Worm (Caenorhabditis elegans) whole organism, L1 larva: Measurements from ENCODE around the gene clec-76.

Experiments used
- C16A3.4 ChIP-seq: fragments of 150-350 bp; optimal IDR thresholded peaks from 2 replicates; lab custom pipeline; 2014; ENCODE audit warnings: missing biosample characterization, missing genetic modification characterization
- F16B12.6 ChIP-seq: fragments of 150-350 bp; optimal IDR thresholded peaks from 2 replicates; lab custom pipeline; 2014; ENCODE audit warnings: missing biosample characterization, missing genetic modification characterization
- alr-1 ChIP-seq: fragments of 200-800 bp; sonication (Bioruptor generic); optimal IDR thresholded peaks from 2 replicates; lab custom pipeline; 2018; ENCODE audit warnings: borderline replicate concordance, mild to moderate bottlenecking, missing genetic modification characterization, missing compliant biosample characterization
- aly-2 ChIP-seq: fragments of 150-350 bp; optimal IDR thresholded peaks from 2 replicates; lab custom pipeline; 2014; ENCODE audit warnings: missing biosample characterization, missing genetic modification characterization
- ama-1 ChIP-seq: fragments of 150-350 bp; optimal IDR thresholded peaks from 2 replicates; lab custom pipeline; 2014
- ceh-63 ChIP-seq: fragments of 200-800 bp; sonication (Bioruptor generic); optimal IDR thresholded peaks from 2 replicates; lab custom pipeline; 2018; ENCODE audit warnings: mild to moderate bottlenecking, missing genetic modification characterization, missing compliant biosample characterization
- ceh-82 ChIP-seq, 3 experiments: fragments of 150-350 bp in 1 of 3; sonication (generic microtip) in 2 of 3; optimal IDR thresholded peaks; 2 replicates each; lab custom pipeline; 2014 to 2017; ENCODE audit warnings: missing biosample characterization in 3 of 3, missing genetic modification characterization in 3 of 3
- ceh-90 ChIP-seq: sonication (generic microtip); optimal IDR thresholded peaks from 2 replicates; lab custom pipeline; 2016; ENCODE audit warnings: missing genetic modification characterization, missing compliant biosample characterization
- egl-13 ChIP-seq: sonication (generic microtip); optimal IDR thresholded peaks from 2 replicates; lab custom pipeline; 2016; ENCODE audit warnings: missing genotype, missing genetic modification reagents, missing genetic modification characterization, missing compliant biosample characterization
- elt-2 ChIP-seq: sonication (generic microtip); optimal IDR thresholded peaks from 2 replicates; lab custom pipeline; 2016; ENCODE audit warnings: missing genetic modification characterization, mild to moderate bottlenecking, inconsistent platforms, missing compliant biosample characterization, missing genetic modification reagents
- elt-3 ChIP-seq, 6 experiments: fragments of 150-350 bp in 1 of 6; sonication (generic microtip); optimal IDR thresholded peaks; 2 replicates each; lab custom pipeline; 2017 to 2018; ENCODE audit warnings: missing biosample characterization in 6 of 6, missing genetic modification characterization in 6 of 6, inconsistent platforms in 1 of 6
- fkh-4 ChIP-seq: sonication (generic microtip); optimal IDR thresholded peaks from 2 replicates; lab custom pipeline; 2016; ENCODE audit warnings: missing compliant biosample characterization, missing genetic modification characterization, borderline replicate concordance
- fos-1 ChIP-seq: fragments of 150-350 bp; optimal IDR thresholded peaks from 2 replicates; lab custom pipeline; 2014; ENCODE audit warnings: missing biosample characterization, missing genetic modification characterization
- grh-1 ChIP-seq: fragments of 200-800 bp; sonication (Bioruptor generic); IDR thresholded peaks from 2 replicates; pipeline ENCODE4 v1.3.6; 2022; ENCODE audit warnings: missing genetic modification reagents, missing genetic modification characterization, missing compliant biosample characterization
- hlh-4 ChIP-seq: sonication (generic microtip); optimal IDR thresholded peaks from 2 replicates; lab custom pipeline; 2016; ENCODE audit warnings: mild to moderate bottlenecking, missing genetic modification characterization, missing compliant biosample characterization
- irx-1 ChIP-seq: sonication (generic microtip); optimal IDR thresholded peaks from 2 replicates; lab custom pipeline; 2016; ENCODE audit warnings: missing genetic modification characterization, missing compliant biosample characterization
- jun-1 ChIP-seq: fragments of 150-350 bp; optimal IDR thresholded peaks from 2 replicates; lab custom pipeline; 2014; ENCODE audit warnings: missing biosample characterization, missing genetic modification reagents, missing genetic modification characterization
- lin-13 ChIP-seq: fragments of 150-350 bp; optimal IDR thresholded peaks from 2 replicates; lab custom pipeline; 2014; ENCODE audit warnings: missing biosample characterization, missing genetic modification reagents, missing genetic modification characterization
- lin-15B ChIP-seq: fragments of 150-350 bp; sonication (generic microtip); optimal IDR thresholded peaks from 3 replicates; lab custom pipeline; 2014; ENCODE audit warnings: missing biosample characterization, missing genetic modification characterization
- lin-35 ChIP-seq, 2 experiments: fragments of 150-350 bp; optimal IDR thresholded peaks; 2 replicates each; lab custom pipeline; 2014; ENCODE audit warnings: missing biosample characterization in 2 of 2, missing genetic modification characterization in 2 of 2, missing genetic modification reagents in 2 of 2
- lin-39 ChIP-seq: fragments of 150-350 bp; optimal IDR thresholded peaks from 2 replicates; lab custom pipeline; 2014; ENCODE audit warnings: missing biosample characterization, missing genetic modification reagents, missing genetic modification characterization
- lsy-2 ChIP-seq, 2 experiments: fragments of 150-350 bp; optimal IDR thresholded peaks; 2 replicates each; lab custom pipeline; 2014; ENCODE audit warnings: missing biosample characterization in 2 of 2, missing genetic modification characterization in 2 of 2
- nhr-12 ChIP-seq: sonication (generic microtip); optimal IDR thresholded peaks from 2 replicates; lab custom pipeline; 2017; ENCODE audit warnings: missing biosample characterization, missing genetic modification characterization
- nhr-20 ChIP-seq: sonication (generic microtip); optimal IDR thresholded peaks from 2 replicates; lab custom pipeline; 2016; ENCODE audit warnings: mild to moderate bottlenecking, missing genetic modification characterization, missing compliant biosample characterization
- nhr-237 ChIP-seq: fragments of 150-350 bp; optimal IDR thresholded peaks from 2 replicates; lab custom pipeline; 2014; ENCODE audit warnings: missing biosample characterization, missing genetic modification characterization
- nhr-28 ChIP-seq: fragments of 150-350 bp; optimal IDR thresholded peaks from 2 replicates; lab custom pipeline; 2014; ENCODE audit warnings: missing biosample characterization, missing genetic modification characterization
- nhr-71 ChIP-seq: sonication (generic microtip); optimal IDR thresholded peaks from 2 replicates; lab custom pipeline; 2016; ENCODE audit warnings: mild to moderate bottlenecking, missing genetic modification characterization, moderate library complexity, missing compliant biosample characterization
- nhr-76 ChIP-seq: sonication (generic microtip); optimal IDR thresholded peaks from 2 replicates; lab custom pipeline; 2017; ENCODE audit warnings: missing biosample characterization, missing genetic modification characterization
- nhr-85 ChIP-seq: sonication (generic microtip); peaks from one replicate; lab custom pipeline; 2016; ENCODE audit warnings: missing genetic modification characterization, inconsistent platforms, missing compliant biosample characterization
- pax-3 ChIP-seq: fragments of 200-800 bp; sonication (Bioruptor generic); optimal IDR thresholded peaks from 2 replicates; lab custom pipeline; 2018; ENCODE audit warnings: mild to moderate bottlenecking, missing genetic modification characterization, moderate library complexity, missing compliant biosample characterization
- pqm-1 ChIP-seq: sonication (generic microtip); optimal IDR thresholded peaks from 3 replicates; lab custom pipeline; 2017; ENCODE audit warnings: missing biosample characterization, missing genetic modification characterization
- snpc-4 ChIP-seq: fragments of 150-350 bp; optimal IDR thresholded peaks from 2 replicates; lab custom pipeline; 2014; ENCODE audit warnings: missing biosample characterization, missing genetic modification characterization
- snu-23 ChIP-seq: sonication (generic microtip); optimal IDR thresholded peaks from 2 replicates; lab custom pipeline; 2016; ENCODE audit warnings: missing genetic modification characterization, missing compliant biosample characterization
- sptf-1 ChIP-seq: fragments of 150-350 bp; optimal IDR thresholded peaks from 2 replicates; lab custom pipeline; 2014; ENCODE audit warnings: missing biosample characterization, missing genetic modification characterization
- tbx-2 ChIP-seq: sonication (generic microtip); optimal IDR thresholded peaks from 2 replicates; lab custom pipeline; 2016; ENCODE audit warnings: missing genetic modification characterization, missing compliant biosample characterization
- tlp-1 ChIP-seq: fragments of 150-350 bp; optimal IDR thresholded peaks from 2 replicates; lab custom pipeline; 2014; ENCODE audit warnings: missing biosample characterization, missing genetic modification characterization
- unc-130 ChIP-seq: fragments of 150-350 bp; optimal IDR thresholded peaks from 2 replicates; lab custom pipeline; 2017; ENCODE audit warnings: missing biosample characterization, missing genetic modification characterization, inconsistent platforms
- unc-62 ChIP-seq: fragments of 150-350 bp; optimal IDR thresholded peaks from 2 replicates; lab custom pipeline; 2014; ENCODE audit warnings: missing biosample characterization, missing genetic modification reagents, missing genetic modification characterization
- vab-15 ChIP-seq: sonication (generic microtip); optimal IDR thresholded peaks from 2 replicates; lab custom pipeline; 2017; ENCODE audit warnings: missing genotype, mild to moderate bottlenecking, missing genetic modification characterization, missing compliant biosample characterization
- zip-4 ChIP-seq: fragments of 200-800 bp; sonication (Bioruptor generic); optimal IDR thresholded peaks from 2 replicates; lab custom pipeline; 2018; ENCODE audit warnings: mild to moderate bottlenecking, missing genetic modification characterization, moderate library complexity, missing compliant biosample characterization
- ztf-4 ChIP-seq: fragments of 150-350 bp; optimal IDR thresholded peaks from 2 replicates; lab custom pipeline; 2014; ENCODE audit warnings: missing biosample characterization, missing genetic modification characterization

The clec-76 gene

ce11 chrIV:3943003-3943402 is 22.0 kb upstream of the clec-76 start, which contains the start of gene Y46C8AL.11:
Y46C8AL.11 (plus strand) TSS chrIV:3943303.
- TF ChIP-seq F16B12.6 (tag; lab: Kevin White, UChicago), result no peak
- TF ChIP-seq, all 84 proteins: peak for 0

ce11 chrIV:3944459-3944858 is 20.6 kb upstream of the clec-76 start, which contains the start of gene clec-72:
clec-72 (plus strand) TSS chrIV:3944816.
- TF ChIP-seq elt-2 (tag; lab: Kevin White, UChicago) (peak; percentile 98), lsy-2 (tag; optimal IDR thresholded peaks at IDR 0.05; lab: Kevin White, UChicago) (no peak), jun-1 (peak; percentile 78), egl-13 (tag; lab: Kevin White, UChicago) (no peak), snpc-4 (tag; lab: Kevin White, UChicago) (no peak), tlp-1 (tag; lab: Kevin White, UChicago) (no peak), unc-130 (tag; lab: Kevin White, UChicago) (no peak), nhr-28 (no peak), tbx-2 (tag; lab: Kevin White, UChicago) (no peak), zip-4 (GFP tag; lab: Kevin White, UChicago) (no peak), pqm-1 (tag; lab: Kevin White, UChicago) (peak; percentile 78), aly-2 (tag; lab: Kevin White, UChicago) (no peak), nhr-20 (tag; lab: Kevin White, UChicago) (peak; percentile 13), nhr-71 (tag; lab: Kevin White, UChicago) (no peak), lin-35 (GFP tag; optimal IDR thresholded peaks at IDR 0.05; lab: Kevin White, UChicago) (peak in 1 of 2 experiments; percentile 10), pax-3 (no peak), vab-15 (no peak), nhr-237 (tag; lab: Kevin White, UChicago) (no peak), nhr-85 (tag; lab: Kevin White, UChicago) (no peak)
- TF ChIP-seq, all 84 proteins: peak for 5

ce11 chrIV:3956095-3956494 is 9.0 kb upstream of the clec-76 start, which contains the start of gene clec-73:
clec-73 (minus strand) TSS chrIV:3956195.
- TF ChIP-seq nhr-76, result no peak
- TF ChIP-seq alr-1 (tag; lab: Kevin White, UChicago), result no peak
- TF ChIP-seq lin-15B (tag; lab: Kevin White, UChicago), result no peak
- no peak for TF ChIP-seq sptf-1 (tag; lab: Kevin White, UChicago)
- TF ChIP-seq ceh-63 (GFP tag; lab: Kevin White, UChicago), result no peak
- no peak for TF ChIP-seq elt-3 (tag; optimal IDR thresholded peaks at IDR 0.05; lab: Kevin White, UChicago)
- no peak for TF ChIP-seq snu-23 (GFP tag; lab: Kevin White, UChicago)
- TF ChIP-seq fkh-4 (tag; lab: Kevin White, UChicago), result no peak
- no peak for TF ChIP-seq ceh-90 (tag; lab: Kevin White, UChicago)
- TF ChIP-seq C16A3.4 (tag; lab: Kevin White, UChicago), result no peak
- TF ChIP-seq pax-3, result no peak

ce11 chrIV:3956705-3957104 is 8.3 kb upstream of the clec-76 start, which contains the start of gene clec-74:
clec-74 (plus strand) TSS chrIV:3957005.
- no peak for TF ChIP-seq pax-3
- no peak for TF ChIP-seq grh-1 (GFP tag; lab: Robert Waterston, UW)
- TF ChIP-seq ztf-4, result no peak
- TF ChIP-seq alr-1 (tag; lab: Kevin White, UChicago), result no peak
- TF ChIP-seq fkh-4 (tag; lab: Kevin White, UChicago), result no peak
- no peak for TF ChIP-seq hlh-4
- TF ChIP-seq nhr-12 (tag; lab: Kevin White, UChicago), result no peak
- TF ChIP-seq lin-13 (GFP tag; lab: Kevin White, UChicago), result no peak
- no peak for TF ChIP-seq lin-39
- TF ChIP-seq vab-15, result no peak
- TF ChIP-seq lin-35 (GFP tag; optimal IDR thresholded peaks at IDR 0.05; lab: Kevin White, UChicago), result no peak
- TF ChIP-seq irx-1, result no peak
- TF ChIP-seq ama-1, result no peak
- TF ChIP-seq ceh-82 (tag; optimal IDR thresholded peaks at IDR 0.05; lab: Kevin White, UChicago), result no peak
- TF ChIP-seq fos-1 (tag; lab: Kevin White, UChicago), result no peak
- no peak for TF ChIP-seq nhr-237 (tag; lab: Kevin White, UChicago)
- TF ChIP-seq unc-62 (GFP tag; lab: Kevin White, UChicago), result no peak
- TF ChIP-seq aly-2 (tag; lab: Kevin White, UChicago), result no peak
